Worm (Caenorhabditis elegans): ENCODE results near the gene daf-41.

ce11 chrIII:5229511-5230250, 44.9 kb downstream of the daf-41 start:
- TF ChIP-seq him-1 (tag; optimal IDR thresholded peaks at IDR 0.05) (no peak), dao-5 (tag; optimal IDR thresholded peaks at IDR 0.05) (no peak), W03F9.2 (tag; optimal IDR thresholded peaks at IDR 0.05) (no peak)

Data from whole organism, L4/young adult.